Fruit fly (Drosophila melanogaster) whole organism, embryonic: ENCODE results near the gene Patj.

Experiments used
- Aef1 ChIP-seq: fragments of 200-800 bp; sonication (Bioruptor generic); IDR thresholded peaks from 3 replicates; pipeline ENCODE4 v1.3.6; 2022; ENCODE audit warnings: missing biosample characterization, missing genetic modification characterization
- BtbVII ChIP-seq: fragments of 200-800 bp; sonication (Bioruptor generic); optimal IDR thresholded peaks from 3 replicates; lab custom pipeline; 2017; ENCODE audit warnings: missing biosample characterization, mild to moderate bottlenecking, missing genetic modification characterization
- CG10209 ChIP-seq: fragments of 200-800 bp; sonication (Bioruptor generic); optimal IDR thresholded peaks from 3 replicates; lab custom pipeline; 2017; ENCODE audit warnings: missing biosample characterization, mild to moderate bottlenecking, missing genetic modification characterization, missing genetic modification reagents
- CG10274 ChIP-seq: fragments of 200-800 bp; sonication (Bioruptor generic); optimal IDR thresholded peaks from 3 replicates; lab custom pipeline; 2017; ENCODE audit warnings: missing biosample characterization, mild to moderate bottlenecking, missing genetic modification characterization
- CG10462 ChIP-seq: fragments of 200-800 bp; sonication (Bioruptor generic); optimal IDR thresholded peaks from 2 replicates; lab custom pipeline; 2016; ENCODE audit warnings: missing biosample characterization, missing genetic modification characterization
- CG13894 ChIP-seq: fragments of 200-800 bp; sonication (Bioruptor generic); optimal IDR thresholded peaks from 3 replicates; lab custom pipeline; 2018; ENCODE audit warnings: missing biosample characterization, mild to moderate bottlenecking, missing genetic modification characterization, moderate library complexity
- CG1603 ChIP-seq: fragments of 200-800 bp; sonication (Bioruptor generic); optimal IDR thresholded peaks from 2 replicates; lab custom pipeline; 2019; ENCODE audit warnings: missing biosample characterization, mild to moderate bottlenecking, missing genetic modification characterization, moderate library complexity
- CG18011 ChIP-seq: fragments of 200-800 bp; sonication (Bioruptor generic); optimal IDR thresholded peaks from 2 replicates; lab custom pipeline; 2017; ENCODE audit warnings: missing biosample characterization, missing genetic modification characterization, mild to moderate bottlenecking, moderate library complexity, missing genotype
- CG1832 ChIP-seq: fragments of 200-800 bp; sonication (Bioruptor generic); optimal IDR thresholded peaks from 2 replicates; lab custom pipeline; 2017; ENCODE audit warnings: missing biosample characterization, mild to moderate bottlenecking, missing genetic modification characterization, inconsistent platforms
- CG2889 ChIP-seq: fragments of 200-800 bp; sonication (Bioruptor generic); IDR thresholded peaks from 3 replicates; pipeline ENCODE4 v1.3.6; 2022; ENCODE audit warnings: missing biosample characterization, missing genetic modification characterization
- CG34422 ChIP-seq: fragments of 200-800 bp; sonication (Bioruptor generic); IDR thresholded peaks from 3 replicates; pipeline ENCODE4 v1.3.6; 2022; ENCODE audit warnings: missing biosample characterization, missing genetic modification characterization
- CG4617 ChIP-seq: fragments of 200-800 bp; sonication (Bioruptor generic); optimal IDR thresholded peaks from 3 replicates; lab custom pipeline; 2016; ENCODE audit warnings: missing biosample characterization, missing genetic modification characterization, borderline replicate concordance
- CG6765 ChIP-seq: fragments of 200-800 bp; sonication (Bioruptor generic); optimal IDR thresholded peaks from 3 replicates; lab custom pipeline; 2017; ENCODE audit warnings: missing biosample characterization, mild to moderate bottlenecking, missing genetic modification characterization
- CG7786 ChIP-seq: fragments of 200-800 bp; sonication (Bioruptor generic); optimal IDR thresholded peaks from 2 replicates; lab custom pipeline; 2016; ENCODE audit warnings: missing biosample characterization, missing genetic modification characterization
- CG7987 ChIP-seq: fragments of 200-800 bp; sonication (Bioruptor generic); optimal IDR thresholded peaks from 2 replicates; lab custom pipeline; 2018; ENCODE audit warnings: missing biosample characterization, mild to moderate bottlenecking, missing genetic modification characterization, moderate library complexity
- CHES-1-like ChIP-seq: fragments of 200-800 bp; sonication (Bioruptor generic); optimal IDR thresholded peaks from 2 replicates; lab custom pipeline; 2016; ENCODE audit warnings: missing biosample characterization, missing genetic modification characterization
- CoRest ChIP-seq: fragments of 200-800 bp; sonication (Bioruptor generic); optimal IDR thresholded peaks from 3 replicates; lab custom pipeline; 2018; ENCODE audit warnings: missing biosample characterization, mild to moderate bottlenecking, missing genetic modification characterization, moderate library complexity
- D19B ChIP-seq: fragments of 200-800 bp; sonication (Bioruptor generic); optimal IDR thresholded peaks from 2 replicates; lab custom pipeline; 2017; ENCODE audit warnings: missing biosample characterization, mild to moderate bottlenecking, missing genetic modification characterization
- Dbx ChIP-seq: fragments of 200-800 bp; sonication (Bioruptor generic); IDR thresholded peaks from 3 replicates; pipeline ENCODE4 v1.3.6; 2022; ENCODE audit warnings: missing biosample characterization, missing genetic modification characterization
- Deaf1 ChIP-seq: fragments of 200-800 bp; optimal IDR thresholded peaks from 3 replicates; lab custom pipeline; 2019; ENCODE audit warnings: missing biosample characterization, mild to moderate bottlenecking, missing genetic modification characterization, moderate library complexity
- E2f1 ChIP-seq: fragments of 200-800 bp; sonication (Bioruptor generic); IDR thresholded peaks from 2 replicates; pipeline ENCODE4 v1.3.6; 2022; ENCODE audit warnings: missing biosample characterization, missing genetic modification characterization
- Fer2 ChIP-seq: fragments of 200-800 bp; sonication (Bioruptor generic); optimal IDR thresholded peaks from 2 replicates; lab custom pipeline; 2018; ENCODE audit warnings: missing biosample characterization, mild to moderate bottlenecking, missing genetic modification characterization, moderate library complexity
- HHEX ChIP-seq: fragments of 200-800 bp; sonication (Bioruptor generic); optimal IDR thresholded peaks from 3 replicates; lab custom pipeline; 2017; ENCODE audit warnings: missing biosample characterization, mild to moderate bottlenecking, missing genetic modification characterization, missing genetic modification reagents
- Lhr ChIP-seq: fragments of 200-800 bp; sonication (Bioruptor generic); optimal IDR thresholded peaks from 3 replicates; lab custom pipeline; 2017; ENCODE audit warnings: mild to moderate bottlenecking, missing biosample characterization, missing genetic modification reagents, missing genetic modification characterization
- Mes4 ChIP-seq: fragments of 200-800 bp; sonication (Bioruptor generic); optimal IDR thresholded peaks from 2 replicates; lab custom pipeline; 2016; ENCODE audit warnings: missing biosample characterization, missing genetic modification characterization
- NK7.1 ChIP-seq: fragments of 200-800 bp; sonication (Bioruptor generic); optimal IDR thresholded peaks from 3 replicates; lab custom pipeline; 2016; ENCODE audit warnings: missing biosample characterization, missing genetic modification characterization
- Sry-δ ChIP-seq: fragments of 200-800 bp; sonication (Bioruptor generic); optimal IDR thresholded peaks from 2 replicates; lab custom pipeline; 2016; ENCODE audit warnings: missing biosample characterization, missing genetic modification characterization
- Ssrp ChIP-seq: fragments of 200-800 bp; sonication (Bioruptor generic); optimal IDR thresholded peaks from 2 replicates; lab custom pipeline; 2018; ENCODE audit warnings: missing biosample characterization, mild to moderate bottlenecking, missing genetic modification characterization, moderate library complexity
- Trl ChIP-seq, 3 experiments: fragments of >200 bp in 2 of 3; fragments of 200-800 bp in 1 of 3; sonication (Bioruptor generic) in 1 of 3; optimal IDR thresholded peaks; 2 replicates in 1 of 3; 3 replicates in 2 of 3; lab custom pipeline; 2016 to 2017; ENCODE audit warnings: missing biosample characterization in 1 of 3, missing genetic modification characterization in 1 of 3
- aop ChIP-seq: fragments of 200-800 bp; sonication (Bioruptor generic); IDR thresholded peaks from 2 replicates; pipeline ENCODE4 v1.3.6; 2022; ENCODE audit warnings: missing biosample characterization, missing genetic modification characterization
- chm ChIP-seq: fragments of 200-800 bp; sonication (Bioruptor generic); IDR thresholded peaks from 2 replicates; pipeline ENCODE4 v1.3.6; 2022; ENCODE audit warnings: missing biosample characterization, missing genetic modification characterization
- crol ChIP-seq: fragments of 200-800 bp; sonication (Bioruptor generic); IDR thresholded peaks from 2 replicates; pipeline ENCODE4 v1.3.6; 2022; ENCODE audit warnings: missing biosample characterization, missing genetic modification characterization
- cwo ChIP-seq: fragments of 200-800 bp; sonication (Bioruptor generic); optimal IDR thresholded peaks from 3 replicates; lab custom pipeline; 2017; ENCODE audit warnings: missing biosample characterization, missing genetic modification characterization, mild to moderate bottlenecking, moderate library complexity, missing genetic modification reagents
- dmrt11E ChIP-seq: fragments of 200-800 bp; sonication (Bioruptor generic); optimal IDR thresholded peaks from 3 replicates; lab custom pipeline; 2018; ENCODE audit warnings: missing biosample characterization, mild to moderate bottlenecking, missing genetic modification characterization, moderate library complexity
- eyg ChIP-seq: fragments of 200-800 bp; sonication (Bioruptor generic); optimal IDR thresholded peaks from 3 replicates; lab custom pipeline; 2016; ENCODE audit warnings: missing biosample characterization, missing genetic modification characterization
- gfzf ChIP-seq: fragments of 200-800 bp; sonication (Bioruptor generic); optimal IDR thresholded peaks from 2 replicates; lab custom pipeline; 2016; ENCODE audit warnings: missing biosample characterization, mild to moderate bottlenecking, missing genetic modification characterization, moderate library complexity
- grau ChIP-seq: fragments of 200-800 bp; optimal IDR thresholded peaks from 3 replicates; lab custom pipeline; 2019; ENCODE audit warnings: missing biosample characterization, mild to moderate bottlenecking, missing genetic modification characterization, moderate library complexity
- grn ChIP-seq: fragments of 200-800 bp; sonication (Bioruptor generic); optimal IDR thresholded peaks from 3 replicates; lab custom pipeline; 2017; ENCODE audit warnings: missing biosample characterization, missing genetic modification characterization
- ham ChIP-seq: fragments of 200-800 bp; sonication (Bioruptor generic); IDR thresholded peaks from 2 replicates; pipeline ENCODE4 v1.3.6; 2022; ENCODE audit warnings: missing biosample characterization, missing genetic modification characterization
- hbn ChIP-seq: fragments of 200-800 bp; sonication (Bioruptor generic); IDR thresholded peaks from 2 replicates; pipeline ENCODE4 v1.3.6; 2022; ENCODE audit warnings: missing biosample characterization, missing genetic modification characterization; ENCODE audit not compliant: partially characterized antibody
- insv ChIP-seq, 2 experiments: fragments of 200-800 bp; sonication (Bioruptor generic); optimal IDR thresholded peaks; 3 replicates each; lab custom pipeline; 2016 to 2018; ENCODE audit warnings: missing biosample characterization in 2 of 2, missing genetic modification characterization in 2 of 2
- lmd ChIP-seq: fragments of 200-800 bp; sonication (Bioruptor generic); IDR thresholded peaks from 2 replicates; pipeline ENCODE4 v1.3.6; 2022; ENCODE audit warnings: missing biosample characterization, missing genetic modification characterization
- lola ChIP-seq, 3 experiments: fragments of >200 bp in 2 of 3; fragments of 200-800 bp in 1 of 3; sonication (Bioruptor generic) in 1 of 3; optimal IDR thresholded peaks; 2 replicates each; lab custom pipeline; 2017 to 2019; ENCODE audit warnings: missing biosample characterization in 3 of 3, missing genetic modification characterization in 3 of 3, mild to moderate bottlenecking in 1 of 3, moderate library complexity in 1 of 3
- luna ChIP-seq: fragments of 200-800 bp; sonication (Bioruptor generic); optimal IDR thresholded peaks from 2 replicates; lab custom pipeline; 2016; ENCODE audit warnings: missing biosample characterization, missing genetic modification characterization
- nerfin-2 ChIP-seq: fragments of 200-800 bp; sonication (Bioruptor generic); IDR thresholded peaks from 2 replicates; pipeline ENCODE4 v1.3.6; 2022; ENCODE audit warnings: missing biosample characterization, missing genetic modification characterization; ENCODE audit not compliant: partially characterized antibody
- pnt ChIP-seq: fragments of 200-800 bp; sonication (Bioruptor generic); optimal IDR thresholded peaks from 3 replicates; lab custom pipeline; 2016; ENCODE audit warnings: missing biosample characterization, missing genetic modification characterization
- so ChIP-seq: fragments of 200-800 bp; sonication (Bioruptor generic); IDR thresholded peaks from 3 replicates; pipeline ENCODE4 v1.3.6; 2022; ENCODE audit warnings: missing biosample characterization, missing genetic modification characterization
- unc-4 ChIP-seq: fragments of 200-800 bp; sonication (Bioruptor generic); IDR thresholded peaks from 2 replicates; pipeline ENCODE4 v1.3.6; 2022; ENCODE audit warnings: missing biosample characterization, missing genetic modification characterization; ENCODE audit not compliant: partially characterized antibody
- usp ChIP-seq: fragments of >200 bp; optimal IDR thresholded peaks from 2 replicates; lab custom pipeline; 2017; ENCODE audit warnings: missing biosample characterization, missing genetic modification characterization
- vfl ChIP-seq: fragments of 200-800 bp; sonication (Bioruptor generic); optimal IDR thresholded peaks from 2 replicates; lab custom pipeline; 2016; ENCODE audit warnings: missing biosample characterization, missing genetic modification characterization
- vvl ChIP-seq: fragments of 200-800 bp; sonication (Bioruptor generic); IDR thresholded peaks from 2 replicates; pipeline ENCODE4 v1.3.6; 2022; ENCODE audit warnings: missing biosample characterization, missing genetic modification characterization

The Patj gene

DNA sequence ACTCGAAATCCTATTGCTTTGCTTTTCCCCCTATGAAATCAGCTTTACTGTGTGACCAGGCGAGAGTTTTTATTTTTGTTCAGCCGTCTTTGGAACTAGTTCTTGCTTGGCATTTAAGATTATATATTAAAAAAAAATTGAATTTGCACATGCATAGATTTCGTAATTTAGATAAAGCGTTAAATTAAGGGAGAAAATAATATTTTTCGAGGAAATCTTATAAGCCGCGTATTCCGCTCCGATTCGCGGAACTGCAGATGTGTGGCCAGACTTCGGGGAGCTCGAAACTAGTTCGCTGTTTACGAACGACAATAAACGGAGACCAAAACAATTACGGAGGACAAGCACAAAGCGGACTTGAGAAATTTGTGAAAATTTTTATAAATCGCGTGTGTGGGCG is 4.2 kb downstream of the Patj start, which contains the start of the genes JTBR and CG42676 (continued):
- TF ChIP-seq Deaf1 (tag; lab: Kevin White, UChicago) (no peak), Dbx (GFP tag; lab: Robert Waterston, UW) (no peak), usp (GFP tag; lab: Kevin White, UChicago) (no peak), unc-4 (GFP tag; lab: Robert Waterston, UW) (no peak; the same call in 1 of the 2 replicates), gfzf (GFP tag; lab: Kevin White, UChicago) (peak; percentile 73), Trl (optimal IDR thresholded peaks at IDR 0.05; lab: Kevin White, UChicago) (no peak), Trl (GFP tag; optimal IDR thresholded peaks at IDR 0.05; lab: Kevin White, UChicago) (no peak), CG10274 (GFP tag; lab: Kevin White, UChicago) (no peak), vvl (GFP tag; lab: Robert Waterston, UW) (no peak), CG7786 (no peak), CG1832 (no peak), hbn (no peak), CG10209 (GFP tag; lab: Kevin White, UChicago) (no peak), so (GFP tag; lab: Robert Waterston, UW) (no peak), CG2889 (GFP tag; lab: Robert Waterston, UW) (no peak), dmrt11E (tag; lab: Kevin White, UChicago) (peak; percentile 3), Lhr (GFP tag; lab: Kevin White, UChicago) (peak; percentile 75), CG7987 (GFP tag; lab: Kevin White, UChicago) (no peak), CoRest (tag; lab: Kevin White, UChicago) (peak; percentile 42), lmd (GFP tag; lab: Robert Waterston, UW) (no peak), Aef1 (GFP tag; lab: Robert Waterston, UW) (no peak), NK7.1 (no peak), CG34422 (GFP tag; lab: Robert Waterston, UW) (no peak), luna (GFP tag; lab: Kevin White, UChicago) (no peak), Ssrp (tag; lab: Kevin White, UChicago) (no peak), chm (GFP tag; lab: Robert Waterston, UW) (no peak), aop (no peak), pnt (GFP tag; lab: Kevin White, UChicago) (no peak), BtbVII (GFP tag; lab: Kevin White, UChicago) (no peak), crol (no peak), HHEX (GFP tag; lab: Kevin White, UChicago) (no peak), insv (GFP tag; optimal IDR thresholded peaks at IDR 0.05; lab: Kevin White, UChicago) (no peak), CG18011 (GFP tag; lab: Kevin White, UChicago) (no peak), lola (GFP tag; optimal IDR thresholded peaks at IDR 0.05; lab: Kevin White, UChicago) (peak in 1 of 3 experiments; percentile 35), CG6765 (GFP tag; lab: Kevin White, UChicago) (no peak), cwo (GFP tag; lab: Kevin White, UChicago) (no peak), CHES-1-like (peak; percentile 53), CG1603 (tag; lab: Kevin White, UChicago) (no peak), CG4617 (peak; percentile 40), Fer2 (tag; lab: Kevin White, UChicago) (no peak), vfl (no peak), D19B (GFP tag; lab: Kevin White, UChicago) (no peak), Sry-δ (no peak), grau (peak; percentile 29), CG13894 (no peak), nerfin-2 (GFP tag; lab: Robert Waterston, UW) (no peak), eyg (GFP tag; lab: Kevin White, UChicago) (no peak), CG10462 (no peak), grn (GFP tag; lab: Kevin White, UChicago) (no peak), ham (no peak), E2f1 (GFP tag; lab: Robert Waterston, UW) (no peak), Mes4 (GFP tag; lab: Kevin White, UChicago) (no peak)
